Fruit fly (Drosophila melanogaster): ENCODE measurements around the gene P58IPK.

DNA sequence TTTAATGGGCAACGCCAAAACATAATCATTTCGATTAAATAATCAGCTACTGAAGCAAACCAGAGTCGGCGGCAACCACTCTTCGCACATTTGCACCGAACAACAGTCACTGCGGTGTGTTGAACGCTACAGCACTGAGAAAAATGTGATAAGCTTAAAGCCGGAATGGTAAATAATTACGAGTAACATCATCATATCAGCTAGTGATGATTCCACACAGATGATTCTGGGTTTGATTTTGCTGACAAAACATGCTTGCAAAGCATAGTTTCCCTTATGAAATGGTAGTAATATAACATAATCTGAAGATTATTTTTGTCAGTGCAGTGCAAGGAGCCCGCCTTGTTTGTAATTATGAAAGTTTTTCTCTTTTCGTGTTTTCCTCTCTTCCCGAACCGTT, 11.4 kb downstream of the P58IPK start:
- TF ChIP-seq CG11294 (GFP tag; IDR thresholded peaks at IDR 0.05), result peak; percentile 64; the same call in 1 of the 2 replicates
- no peak for TF ChIP-seq dsx (GFP tag; optimal IDR thresholded peaks at IDR 0.05; ENCODE audit: poor library complexity, severe bottlenecking)
- peak; percentile 86 for TF ChIP-seq CG6163 (GFP tag; IDR thresholded peaks at IDR 0.05)
- peak; percentile 17 for TF ChIP-seq Blimp-1 (GFP tag; optimal IDR thresholded peaks at IDR 0.05)
- peak; percentile 41 for TF ChIP-seq CG16779 (tag; optimal IDR thresholded peaks at IDR 0.05)
- peak; percentile 14 for TF ChIP-seq CG9139 (GFP tag; optimal IDR thresholded peaks at IDR 0.05)
- peak; percentile 49 to 82 for TF ChIP-seq salr (GFP tag; optimal IDR thresholded peaks at IDR 0.05)
- TF ChIP-seq Ets21C (GFP tag; optimal IDR thresholded peaks at IDR 0.05), result peak; percentile 51
- peak; percentile 54 for TF ChIP-seq vri (GFP tag; optimal IDR thresholded peaks at IDR 0.05)
- peak; percentile 84 for TF ChIP-seq achi (GFP tag; optimal IDR thresholded peaks at IDR 0.05)
- TF ChIP-seq Hr38 (GFP tag; optimal IDR thresholded peaks at IDR 0.05), result peak; percentile 39
